Worm (Caenorhabditis elegans): Measurements from ENCODE around the gene F35B3.4.

DNA sequence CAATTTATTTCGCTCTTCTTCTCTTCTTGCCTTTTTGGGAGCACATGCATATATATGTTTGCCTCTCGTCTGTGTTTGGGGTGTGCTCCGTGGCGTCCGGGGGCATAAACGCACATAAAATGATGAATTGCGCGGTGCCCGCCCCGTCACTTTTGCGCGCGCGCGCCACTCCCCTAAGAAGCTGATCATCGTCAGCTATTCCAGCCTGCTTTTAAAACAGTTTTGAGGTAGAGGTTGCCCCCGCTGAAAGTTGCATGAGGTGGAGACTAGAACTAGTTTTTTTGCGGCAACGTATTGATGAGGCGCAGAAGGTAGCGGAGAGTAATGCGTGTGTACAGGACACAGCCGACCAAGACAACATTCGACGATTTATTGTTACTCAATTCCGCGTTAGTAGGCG lies 21.1 kb downstream of the F35B3.4 start:
- TF ChIP-seq pha-4 (tag; optimal IDR thresholded peaks at IDR 0.05) (no peak), ceh-28 (tag; optimal IDR thresholded peaks at IDR 0.05) (no peak), daf-12 (tag; optimal IDR thresholded peaks at IDR 0.05) (no peak), ztf-11 (tag; optimal IDR thresholded peaks at IDR 0.05) (no peak), nhr-237 (tag; optimal IDR thresholded peaks at IDR 0.05) (no peak), elt-2 (tag; optimal IDR thresholded peaks at IDR 0.05) (no peak), tbx-2 (tag; optimal IDR thresholded peaks at IDR 0.05) (no peak)

All from whole organism, L3 larva.